Fruit fly (Drosophila melanogaster): Measurements from ENCODE around the gene Ube4A.
A peak's percentile ranks its signal among the peaks of the same experiment; 100 is the strongest.

Ube4A gene

dm6 chr2L:6612477-6613004, 45.8 kb upstream of the Ube4A start (continued):
- TF ChIP-seq CG4730 (GFP tag; IDR thresholded peaks at IDR 0.05): peak; percentile 100
- TF ChIP-seq CG6765 (GFP tag; optimal IDR thresholded peaks at IDR 0.05): peak; percentile 100
- peak; percentile 100 for TF ChIP-seq CG9876 (GFP tag; optimal IDR thresholded peaks at IDR 0.05)
- TF ChIP-seq al (GFP tag; IDR thresholded peaks at IDR 0.05): peak; percentile 100
- TF ChIP-seq cad (GFP tag; optimal IDR thresholded peaks at IDR 0.05): peak; percentile 5
- peak; percentile 100 for TF ChIP-seq Pdp1 (GFP tag; optimal IDR thresholded peaks at IDR 0.05)
- peak; percentile 100 for TF ChIP-seq CG1602 (GFP tag; optimal IDR thresholded peaks at IDR 0.05)
- TF ChIP-seq Lim3 (GFP tag; IDR thresholded peaks at IDR 0.05): peak; percentile 100
- peak; percentile 100 for TF ChIP-seq CG9932 (GFP tag; IDR thresholded peaks at IDR 0.05)
- peak; percentile 100 for TF ChIP-seq Camta (GFP tag; optimal IDR thresholded peaks at IDR 0.05)
- TF ChIP-seq sens (GFP tag): peak; percentile 100
- peak; percentile 100 for TF ChIP-seq CG15601 (tag; optimal IDR thresholded peaks at IDR 0.05)
- peak; percentile 100 for TF ChIP-seq phol (tag; optimal IDR thresholded peaks at IDR 0.05)
- TF ChIP-seq CG1792 (GFP tag; optimal IDR thresholded peaks at IDR 0.05): peak; percentile 100
- peak; percentile 100 for TF ChIP-seq CG3838 (GFP tag; optimal IDR thresholded peaks at IDR 0.05)
- peak; percentile 90 for TF ChIP-seq pfk (GFP tag; optimal IDR thresholded peaks at IDR 0.05)
- TF ChIP-seq CG11085 (GFP tag; IDR thresholded peaks at IDR 0.05): peak; percentile 100
- TF ChIP-seq MBD-R2 (GFP tag; IDR thresholded peaks at IDR 0.05): peak; percentile 100
- peak; percentile 100 for TF ChIP-seq nmo (GFP tag; optimal IDR thresholded peaks at IDR 0.05)
- TF ChIP-seq CTCF (GFP tag; optimal IDR thresholded peaks at IDR 0.05): peak; percentile 86
- peak; percentile 100 for TF ChIP-seq CG30403 (GFP tag; optimal IDR thresholded peaks at IDR 0.05)
- TF ChIP-seq NC2β (GFP tag; optimal IDR thresholded peaks at IDR 0.05): peak; percentile 100
- peak; percentile 100 for TF ChIP-seq Side (GFP tag; optimal IDR thresholded peaks at IDR 0.05)
- peak; percentile 99 for TF ChIP-seq CG31224 (GFP tag; IDR thresholded peaks at IDR 0.05)
- TF ChIP-seq lmd (GFP tag; IDR thresholded peaks at IDR 0.05): peak; percentile 100
- TF ChIP-seq ind (GFP tag; optimal IDR thresholded peaks at IDR 0.05): peak; percentile 100
- TF ChIP-seq CG8478 (optimal IDR thresholded peaks at IDR 0.05): no peak
- peak; percentile 98 for TF ChIP-seq Bdp1 (GFP tag; optimal IDR thresholded peaks at IDR 0.05)
- TF ChIP-seq z (GFP tag; IDR thresholded peaks at IDR 0.05): peak; percentile 92
- TF ChIP-seq CG7556 (GFP tag; optimal IDR thresholded peaks at IDR 0.05): peak; percentile 100
- peak; percentile 100 for TF ChIP-seq CG10979 (tag; optimal IDR thresholded peaks at IDR 0.05)
- peak; percentile 100 for TF ChIP-seq CG6175 (GFP tag; IDR thresholded peaks at IDR 0.05)
- peak; percentile 100 for TF ChIP-seq CG31388 (GFP tag; optimal IDR thresholded peaks at IDR 0.05)
- peak; percentile 100 for TF ChIP-seq Drgx (GFP tag; IDR thresholded peaks at IDR 0.05)
- TF ChIP-seq amos (GFP tag; IDR thresholded peaks at IDR 0.05; ENCODE audit: partially characterized antibody): peak; percentile 45; the same call in 1 of the 2 replicates
- peak; percentile 97 for TF ChIP-seq CG11560 (tag; IDR thresholded peaks at IDR 0.05)
- peak; percentile 100 for TF ChIP-seq nerfin-1 (tag; optimal IDR thresholded peaks at IDR 0.05)
- TF ChIP-seq Hr3 (GFP tag; optimal IDR thresholded peaks at IDR 0.05): peak; percentile 100
- TF ChIP-seq CG4328 (GFP tag; optimal IDR thresholded peaks at IDR 0.05): peak; percentile 100
- TF ChIP-seq CG12942 (GFP tag; optimal IDR thresholded peaks at IDR 0.05): peak; percentile 100
- TF ChIP-seq CG12744 (GFP tag; optimal IDR thresholded peaks at IDR 0.05): peak; percentile 100
- peak; percentile 100 for TF ChIP-seq CG13894 (tag; optimal IDR thresholded peaks at IDR 0.05)
- peak; percentile 100 for TF ChIP-seq tgo (GFP tag; IDR thresholded peaks at IDR 0.05)
- TF ChIP-seq Dll (GFP tag; IDR thresholded peaks at IDR 0.05; ENCODE audit: partially characterized antibody): no peak
- peak; percentile 100 for TF ChIP-seq Sox100B (GFP tag; optimal IDR thresholded peaks at IDR 0.05)
- TF ChIP-seq Oaz (GFP tag; IDR thresholded peaks at IDR 0.05): peak; percentile 100
- peak; percentile 100 for TF ChIP-seq CG4282 (GFP tag; optimal IDR thresholded peaks at IDR 0.05)
- peak; percentile 100 for TF ChIP-seq CG14014 (GFP tag; IDR thresholded peaks at IDR 0.05)
- peak; percentile 100 for TF ChIP-seq Six4 (GFP tag; optimal IDR thresholded peaks at IDR 0.05)
- TF ChIP-seq CG6689 (GFP tag; IDR thresholded peaks at IDR 0.05): peak; percentile 100
- TF ChIP-seq CG30431 (GFP tag; optimal IDR thresholded peaks at IDR 0.05): peak; percentile 100
- TF ChIP-seq eyg (GFP tag; optimal IDR thresholded peaks at IDR 0.05): peak; percentile 100
- peak; percentile 100 for TF ChIP-seq ATbp (GFP tag; optimal IDR thresholded peaks at IDR 0.05)
